Fruit fly (Drosophila melanogaster) S2 (cell line): Measurements from ENCODE around the gene ClC-a.

Experiments
- CG8478 ChIP-seq: fragments of >200 bp; optimal IDR thresholded peaks from 2 replicates; lab custom pipeline; 2018
- CTCF ChIP-seq, 2 experiments: fragments of >200 bp; optimal IDR thresholded peaks; 2 replicates each; lab custom pipeline; 2018

- no peak for TF ChIP-seq CTCF (optimal IDR thresholded peaks at IDR 0.05; lab: Kevin White, UChicago)
- TF ChIP-seq CG8478: no peak
Measured at dm6 chr3R:11772181-11772827, 40.7 kb downstream of the ClC-a start.
